Worm (Caenorhabditis elegans) whole organism, L3 larva: ENCODE data around the gene F52E4.5.

ENCODE experiments used
- fkh-10 ChIP-seq: sonication (generic microtip); optimal IDR thresholded peaks from 2 replicates; lab custom pipeline; 2017; ENCODE audit warnings: missing biosample characterization, missing genetic modification reagents, missing genetic modification characterization
- nfya-1 ChIP-seq: sonication (generic microtip); optimal IDR thresholded peaks from 2 replicates; lab custom pipeline; 2017; ENCODE audit warnings: missing genetic modification characterization, mild to moderate bottlenecking, missing compliant biosample characterization, antibody characterized with exemption, moderate library complexity; ENCODE audit not compliant: insufficient read depth
- nhr-43 ChIP-seq: sonication (generic microtip); optimal IDR thresholded peaks from 2 replicates; lab custom pipeline; 2016; ENCODE audit warnings: mild to moderate bottlenecking, missing genetic modification characterization, missing compliant biosample characterization; ENCODE audit not compliant: poor library complexity, severe bottlenecking
- pha-4 ChIP-seq: fragments of 150-350 bp; optimal IDR thresholded peaks from 2 replicates; lab custom pipeline; 2014; ENCODE audit warnings: missing biosample characterization, missing genetic modification reagents, missing genetic modification characterization

DNA sequence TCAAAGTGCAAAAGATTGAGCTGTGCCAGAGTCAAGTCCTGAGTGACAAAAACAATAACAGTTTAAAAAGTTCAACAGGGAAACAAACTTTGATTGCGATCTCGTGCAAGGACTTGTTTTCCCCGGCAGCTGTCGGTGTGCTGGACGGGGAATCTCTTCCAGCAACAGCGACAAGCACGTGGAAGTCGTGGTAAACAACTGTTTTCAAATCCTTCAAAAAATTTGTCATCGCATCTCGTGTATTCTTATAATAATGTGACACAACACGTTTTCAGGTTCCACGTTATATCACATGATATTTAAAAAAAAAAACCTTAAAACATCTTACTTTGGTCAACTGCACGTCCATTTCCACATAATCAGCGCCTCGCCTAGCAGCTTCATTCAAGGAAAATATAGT lies 21.5 kb upstream of the F52E4.5 start:
- TF ChIP-seq pha-4 (tag; lab: Kevin White, UChicago) (no peak), nfya-1 (peak; percentile 9), nhr-43 (tag; lab: Kevin White, UChicago) (no peak), fkh-10 (GFP tag; lab: Kevin White, UChicago) (no peak)
